Worm (Caenorhabditis elegans) whole organism, late embryonic: ENCODE results near the gene clec-250.

ENCODE experiments used
- F13H6.1 ChIP-seq: sonication (generic microtip); optimal IDR thresholded peaks from 2 replicates; lab custom pipeline; 2016; ENCODE audit warnings: missing genetic modification characterization, missing compliant biosample characterization
- K02D7.2 ChIP-seq: sonication (generic microtip); optimal IDR thresholded peaks from 2 replicates; lab custom pipeline; 2017; ENCODE audit warnings: mild to moderate bottlenecking, missing genetic modification characterization, missing compliant biosample characterization
- Y22D7AL.16 ChIP-seq: sonication (generic microtip); optimal IDR thresholded peaks from 2 replicates; lab custom pipeline; 2016; ENCODE audit warnings: missing genetic modification characterization, missing compliant biosample characterization
- ahr-1 ChIP-seq: sonication (generic microtip); optimal IDR thresholded peaks from 2 replicates; lab custom pipeline; 2016; ENCODE audit warnings: missing genetic modification characterization, missing compliant biosample characterization
- ceh-2 ChIP-seq: sonication (generic microtip); optimal IDR thresholded peaks from 2 replicates; lab custom pipeline; 2016; ENCODE audit warnings: missing genotype, missing genetic modification characterization, missing compliant biosample characterization
- ceh-30 ChIP-seq: fragments of 150-350 bp; optimal IDR thresholded peaks from 2 replicates; lab custom pipeline; 2014; ENCODE audit warnings: missing biosample characterization, missing genetic modification characterization
- ceh-45 ChIP-seq: fragments of 200-800 bp; sonication (Bioruptor generic); IDR thresholded peaks from 2 replicates; pipeline ENCODE4 v1.3.6; 2022; ENCODE audit warnings: missing genetic modification reagents, missing genetic modification characterization, missing compliant biosample characterization
- ceh-48 ChIP-seq: sonication (generic microtip); optimal IDR thresholded peaks from 2 replicates; lab custom pipeline; 2016; ENCODE audit warnings: missing genetic modification characterization, inconsistent platforms, missing compliant biosample characterization
- ceh-6 ChIP-seq: fragments of 200-800 bp; sonication (Bioruptor generic); optimal IDR thresholded peaks from 2 replicates; lab custom pipeline; 2018; ENCODE audit warnings: mild to moderate bottlenecking, missing genetic modification characterization, missing compliant biosample characterization
- ceh-9 ChIP-seq: sonication (generic microtip); optimal IDR thresholded peaks from 2 replicates; lab custom pipeline; 2016; ENCODE audit warnings: mild to moderate bottlenecking, missing genetic modification characterization, inconsistent platforms, missing compliant biosample characterization
- che-1 ChIP-seq: sonication (generic microtip); optimal IDR thresholded peaks from 2 replicates; lab custom pipeline; 2016; ENCODE audit warnings: mild to moderate bottlenecking, missing genetic modification characterization, missing compliant biosample characterization
- dmd-4 ChIP-seq: sonication (generic microtip); optimal IDR thresholded peaks from 2 replicates; lab custom pipeline; 2016; ENCODE audit warnings: borderline replicate concordance, missing genetic modification characterization, missing compliant biosample characterization
- dve-1 ChIP-seq: sonication (generic microtip); optimal IDR thresholded peaks from 2 replicates; lab custom pipeline; 2017; ENCODE audit warnings: antibody characterized with exemption, mild to moderate bottlenecking, missing genetic modification characterization, missing compliant biosample characterization
- elt-2 ChIP-seq: sonication (generic microtip); optimal IDR thresholded peaks from 2 replicates; lab custom pipeline; 2016; ENCODE audit warnings: missing genetic modification reagents, missing genetic modification characterization, missing compliant biosample characterization
- eyg-1 ChIP-seq: sonication (generic microtip); optimal IDR thresholded peaks from 2 replicates; lab custom pipeline; 2016; ENCODE audit warnings: missing genotype, missing genetic modification characterization, missing compliant biosample characterization
- hlh-13 ChIP-seq: fragments of 200-800 bp; sonication (Bioruptor generic); optimal IDR thresholded peaks from 2 replicates; lab custom pipeline; 2018; ENCODE audit warnings: mild to moderate bottlenecking, missing genetic modification characterization, missing compliant biosample characterization
- hlh-15 ChIP-seq: sonication (generic microtip); optimal IDR thresholded peaks from 2 replicates; lab custom pipeline; 2016; ENCODE audit warnings: missing genetic modification characterization, missing compliant biosample characterization
- hlh-6 ChIP-seq: sonication (generic microtip); optimal IDR thresholded peaks from 2 replicates; lab custom pipeline; 2016; ENCODE audit warnings: missing genotype, missing genetic modification characterization, missing compliant biosample characterization
- hlh-8 ChIP-seq: sonication (generic microtip); optimal IDR thresholded peaks from 2 replicates; lab custom pipeline; 2016; ENCODE audit warnings: missing genotype, missing genetic modification characterization, missing compliant biosample characterization
- lin-11 ChIP-seq: fragments of 200-800 bp; sonication (Bioruptor generic); optimal IDR thresholded peaks from 2 replicates; lab custom pipeline; 2018; ENCODE audit warnings: mild to moderate bottlenecking, missing genetic modification characterization, missing compliant biosample characterization
- nhr-11 ChIP-seq: fragments of 150-350 bp; optimal IDR thresholded peaks from 2 replicates; lab custom pipeline; 2014; ENCODE audit warnings: missing biosample characterization, missing genetic modification characterization
- nhr-232 ChIP-seq: sonication (generic microtip); optimal IDR thresholded peaks from 2 replicates; lab custom pipeline; 2016; ENCODE audit warnings: missing genetic modification characterization, missing compliant biosample characterization
- pag-3 ChIP-seq: sonication (generic microtip); optimal IDR thresholded peaks from 2 replicates; lab custom pipeline; 2016; ENCODE audit warnings: missing compliant biosample characterization, missing genetic modification characterization, borderline replicate concordance
- pat-9 ChIP-seq: fragments of 200-800 bp; sonication (Bioruptor generic); optimal IDR thresholded peaks from 2 replicates; lab custom pipeline; 2018; ENCODE audit warnings: mild to moderate bottlenecking, missing genetic modification characterization, moderate library complexity, missing compliant biosample characterization
- pha-2 ChIP-seq: sonication (generic microtip); optimal IDR thresholded peaks from 2 replicates; lab custom pipeline; 2017; ENCODE audit warnings: mild to moderate bottlenecking, missing genetic modification characterization, missing compliant biosample characterization
- pqm-1 ChIP-seq: sonication (generic microtip); optimal IDR thresholded peaks from 2 replicates; lab custom pipeline; 2016; ENCODE audit warnings: missing genetic modification characterization, missing compliant biosample characterization
- rnt-1 ChIP-seq: sonication (generic microtip); optimal IDR thresholded peaks from 2 replicates; lab custom pipeline; 2016; ENCODE audit warnings: missing genetic modification characterization, missing compliant biosample characterization
- sdc-2 ChIP-seq: sonication (generic microtip); optimal IDR thresholded peaks from 2 replicates; lab custom pipeline; 2016; ENCODE audit warnings: missing genotype, missing genetic modification characterization, missing compliant biosample characterization
- sox-4 ChIP-seq: sonication (generic microtip); optimal IDR thresholded peaks from 2 replicates; lab custom pipeline; 2017; ENCODE audit warnings: mild to moderate bottlenecking, missing genetic modification characterization, inconsistent platforms, missing compliant biosample characterization
- syd-9 ChIP-seq: sonication (generic microtip); optimal IDR thresholded peaks from 2 replicates; lab custom pipeline; 2016; ENCODE audit warnings: mild to moderate bottlenecking, missing genetic modification characterization, moderate library complexity, missing compliant biosample characterization
- tbx-7 ChIP-seq: sonication (generic microtip); optimal IDR thresholded peaks from 2 replicates; lab custom pipeline; 2016; ENCODE audit warnings: missing genotype, missing genetic modification characterization, missing compliant biosample characterization
- ttx-3 ChIP-seq: sonication (generic microtip); optimal IDR thresholded peaks from 2 replicates; lab custom pipeline; 2016; ENCODE audit warnings: missing genetic modification reagents, missing genetic modification characterization, missing compliant biosample characterization
- unc-86 ChIP-seq: sonication (generic microtip); optimal IDR thresholded peaks from 2 replicates; lab custom pipeline; 2016; ENCODE audit warnings: missing genetic modification characterization, missing compliant biosample characterization
- ztf-16 ChIP-seq: sonication (generic microtip); optimal IDR thresholded peaks from 2 replicates; lab custom pipeline; 2017; ENCODE audit warnings: missing genetic modification characterization, missing compliant biosample characterization

clec-250 gene

DNA sequence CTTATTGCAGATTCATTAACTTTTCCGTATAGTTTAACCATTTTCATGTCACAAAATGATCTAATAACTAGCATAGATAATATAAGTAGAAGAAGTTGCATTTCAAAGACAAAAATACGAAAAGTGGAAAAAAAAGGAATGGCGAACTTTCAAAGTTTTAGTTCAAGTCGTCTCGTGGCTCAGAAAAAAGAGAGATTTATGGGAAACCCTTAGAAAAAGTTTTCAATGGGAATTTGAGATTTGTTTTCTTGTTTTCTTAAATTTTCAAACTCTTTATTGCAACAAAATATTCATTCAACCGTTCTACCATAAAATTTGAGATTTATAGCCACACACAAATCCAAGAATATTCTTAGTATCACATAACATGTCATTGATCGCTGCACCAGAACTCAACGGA, at the start of gene clec-250:
TSS of gene clec-250 (minus strand) at position 101 of the 400 bp plus-strand sequence.
- TF ChIP-seq sox-4 (no peak), pqm-1 (no peak)

DNA sequence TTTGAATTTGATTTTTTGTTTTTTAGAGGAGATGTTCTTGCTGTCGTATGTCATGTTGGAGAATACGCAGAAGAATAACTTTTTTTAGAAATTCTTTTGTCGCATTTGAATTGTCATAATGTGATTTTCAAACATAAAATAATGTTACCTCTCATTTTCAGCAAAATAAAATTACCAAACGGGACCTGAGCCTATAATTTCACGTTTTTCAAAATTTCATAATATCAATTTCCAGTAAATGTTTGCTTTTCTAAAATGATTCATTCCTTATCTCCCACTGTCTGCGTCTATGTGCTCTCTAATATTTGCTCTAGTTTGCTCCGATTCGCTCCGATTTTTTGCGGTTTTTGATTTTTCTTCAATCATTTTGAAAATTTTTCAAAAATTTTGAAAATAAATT, 48.6 kb upstream of the clec-250 start, which contains the start of gene nhr-231:
TSS of gene nhr-231 (plus strand) at position 301 of the 400 bp plus-strand sequence.
- TF ChIP-seq dmd-4 (tag; lab: Kevin White, UChicago) (no peak), ceh-45 (GFP tag; lab: Robert Waterston, UW) (no peak), Y22D7AL.16 (tag; lab: Kevin White, UChicago) (no peak), pqm-1 (no peak), pha-2 (tag; lab: Kevin White, UChicago) (no peak), hlh-8 (no peak), dve-1 (tag; lab: Kevin White, UChicago) (no peak), ttx-3 (no peak), pat-9 (tag; lab: Kevin White, UChicago) (no peak), hlh-13 (no peak), ceh-48 (tag; lab: Kevin White, UChicago) (no peak), che-1 (tag; lab: Kevin White, UChicago) (no peak), F13H6.1 (no peak)

DNA sequence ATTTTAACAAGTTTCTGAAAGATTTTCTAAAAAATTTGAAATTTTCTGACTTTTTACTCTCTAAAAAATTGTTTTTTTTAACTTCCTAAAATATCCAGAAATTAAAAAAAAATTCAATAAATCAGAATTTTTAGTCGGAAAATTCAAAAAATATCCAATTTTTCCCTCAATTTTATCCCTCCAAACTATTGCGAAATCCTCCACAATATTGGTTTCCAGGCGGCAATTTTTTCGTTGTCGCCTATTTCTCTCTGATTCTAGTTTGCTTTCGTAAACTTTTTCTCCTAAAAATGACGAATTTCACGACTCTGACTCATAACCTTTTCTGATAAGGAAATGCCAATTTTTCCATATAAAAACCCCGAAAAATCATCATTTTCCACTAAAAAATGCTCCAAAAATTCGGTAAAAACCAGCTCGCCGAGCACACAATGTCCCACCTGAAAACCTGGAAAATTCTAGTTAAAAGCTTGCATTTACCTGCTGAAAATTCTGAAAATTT, 45.5 kb upstream of the clec-250 start, which contains the start of gene Y17D7B.2:
TSS of gene Y17D7B.2 (plus strand) at position 323 of the 502 bp plus-strand sequence.
- TF ChIP-seq pqm-1, result no peak
- no peak for TF ChIP-seq ceh-30 (tag; lab: Kevin White, UChicago)
- TF ChIP-seq dve-1 (tag; lab: Kevin White, UChicago), result no peak
- no peak for TF ChIP-seq K02D7.2 (tag; lab: Kevin White, UChicago)
- no peak for TF ChIP-seq elt-2 (tag; lab: Kevin White, UChicago)
- TF ChIP-seq ceh-2 (tag; lab: Kevin White, UChicago), result no peak
- TF ChIP-seq ceh-45 (GFP tag; lab: Robert Waterston, UW), result no peak
- no peak for TF ChIP-seq rnt-1
- TF ChIP-seq eyg-1 (tag; lab: Kevin White, UChicago), result no peak
- no peak for TF ChIP-seq ceh-9
- no peak for TF ChIP-seq sdc-2
- no peak for TF ChIP-seq ceh-6 (GFP tag; lab: Kevin White, UChicago)

DNA sequence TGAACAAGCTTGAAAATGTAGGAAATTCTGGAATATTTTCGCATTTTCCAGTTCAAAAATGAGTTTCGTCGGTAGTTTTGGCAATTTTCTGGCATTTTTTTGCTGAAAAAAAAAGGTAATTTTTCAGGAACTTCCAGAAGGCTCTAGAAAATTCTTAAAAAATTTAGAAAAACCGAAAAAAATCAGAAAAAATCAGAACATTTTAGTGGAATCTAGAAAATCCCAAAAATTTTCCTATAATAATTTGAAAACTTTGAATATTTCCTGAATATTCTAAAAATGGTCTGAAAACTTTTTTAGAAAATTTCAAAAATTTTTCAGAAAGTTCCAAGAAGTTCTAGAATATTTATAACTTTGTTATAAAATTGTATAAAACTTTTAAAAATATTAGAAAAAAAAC, 44.7 kb upstream of the clec-250 start, which contains the start of gene Y17D7B.3:
TSS of gene Y17D7B.3 (minus strand) at position 101 of the 400 bp plus-strand sequence.
- no peak for TF ChIP-seq hlh-15 (tag; lab: Kevin White, UChicago)
- TF ChIP-seq pag-3 (tag; lab: Kevin White, UChicago), result no peak
- no peak for TF ChIP-seq unc-86
- TF ChIP-seq hlh-8, result no peak
- no peak for TF ChIP-seq ahr-1
- TF ChIP-seq che-1 (tag; lab: Kevin White, UChicago), result no peak
- TF ChIP-seq, all 69 proteins: peak for 0

DNA sequence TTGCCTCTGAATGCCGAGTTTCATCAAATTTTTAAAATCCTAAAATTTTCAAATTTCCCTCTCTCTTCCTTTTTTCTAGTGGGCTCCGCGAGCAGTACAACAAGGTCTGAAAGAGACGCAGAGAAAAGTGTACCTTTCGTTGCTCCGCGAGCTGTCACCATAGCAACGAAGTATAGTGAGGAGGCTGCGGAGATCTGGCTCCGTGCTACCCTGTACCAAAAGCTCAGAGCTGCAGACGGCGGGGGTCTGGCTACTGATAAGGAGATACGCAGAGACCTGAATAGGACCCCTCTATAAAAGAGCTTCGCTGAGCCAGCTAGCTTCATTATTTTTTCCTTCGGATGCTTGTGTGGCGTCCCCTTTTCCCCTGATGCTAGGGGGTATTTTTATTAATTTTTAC, 41.5 kb upstream of the clec-250 start, which contains the start of gene Y17D7B.10:
TSS of gene Y17D7B.10 (plus strand) at position 243 of the 400 bp plus-strand sequence.
- no peak for TF ChIP-seq ceh-45 (GFP tag; lab: Robert Waterston, UW)
- no peak for TF ChIP-seq ahr-1
- no peak for TF ChIP-seq syd-9
- no peak for TF ChIP-seq ceh-9
- no peak for TF ChIP-seq lin-11 (tag; lab: Kevin White, UChicago)
- TF ChIP-seq nhr-232, result no peak
- no peak for TF ChIP-seq ztf-16 (tag; lab: Kevin White, UChicago)

DNA sequence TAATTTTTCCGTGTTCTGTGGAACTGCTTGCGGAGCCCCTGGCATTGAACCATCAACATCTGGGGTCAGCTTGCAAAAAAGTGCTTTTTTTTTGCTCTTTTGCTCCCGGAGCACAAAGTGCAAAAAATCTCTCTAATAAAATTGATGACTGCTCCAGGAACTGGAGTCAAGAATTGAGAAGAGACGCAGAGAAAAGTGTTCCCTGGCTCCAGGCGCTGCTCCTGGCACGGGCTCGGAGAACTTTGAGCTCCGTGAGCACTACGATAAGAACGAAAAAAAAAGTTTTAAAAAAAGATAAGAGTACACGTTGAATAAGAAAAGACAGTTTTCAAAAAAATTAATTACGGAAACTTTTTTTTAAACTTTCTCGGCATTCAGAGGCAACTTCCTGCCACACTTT, 40.7 kb upstream of the clec-250 start:
- TF ChIP-seq sdc-2, result no peak
- TF ChIP-seq ceh-30 (tag; lab: Kevin White, UChicago), result no peak
- no peak for TF ChIP-seq tbx-7 (tag; lab: Kevin White, UChicago)
- no peak for TF ChIP-seq hlh-6
- TF ChIP-seq syd-9, result no peak
- no peak for TF ChIP-seq che-1 (tag; lab: Kevin White, UChicago)
- no peak for TF ChIP-seq nhr-11
- no peak for TF ChIP-seq pqm-1
